Worm (Caenorhabditis elegans): ENCODE data around the gene srh-20.

DNA sequence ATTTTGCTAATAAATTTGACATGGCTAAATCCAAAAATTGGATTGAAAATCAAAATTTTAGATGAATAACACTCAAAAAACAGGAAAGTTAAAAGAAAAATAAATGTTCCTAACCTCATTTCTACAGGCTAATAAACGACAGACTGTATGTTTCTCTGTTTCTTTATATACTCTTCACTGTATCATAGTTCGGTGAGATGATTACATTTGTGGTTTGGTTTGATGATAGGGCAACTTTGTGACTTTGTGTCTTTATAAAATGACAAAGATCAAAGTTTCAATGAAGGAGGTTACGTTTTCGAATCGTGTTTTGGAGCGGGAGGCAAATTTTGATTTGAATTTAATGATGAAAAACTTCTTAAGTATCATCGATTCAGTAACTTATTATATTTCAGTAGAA, 35.2 kb upstream of the srh-20 start, which contains the start of gene ugt-12:
- no peak for TF ChIP-seq tab-1 (GFP tag; IDR thresholded peaks at IDR 0.05)
- TF ChIP-seq med-1 (GFP tag; optimal IDR thresholded peaks at IDR 0.05; ENCODE audit: insufficient read depth): no peak
- TF ChIP-seq klf-2 (GFP tag; conservative IDR thresholded peaks at IDR 0.05): no peak
- TF ChIP-seq flt-1 (GFP tag; IDR thresholded peaks at IDR 0.05): no peak
